Fruit fly (Drosophila melanogaster) whole organism, embryonic: ENCODE results near the gene dysc.

Experiments
- B-H1 ChIP-seq: fragments of 200-800 bp; sonication (Bioruptor generic); IDR thresholded peaks from 3 replicates; pipeline ENCODE4 v1.3.6; 2022; ENCODE audit warnings: missing biosample characterization, missing genetic modification characterization
- Bgb ChIP-seq: fragments of 200-800 bp; sonication (Bioruptor generic); IDR thresholded peaks from 2 replicates; pipeline ENCODE4 v1.3.6; 2022; ENCODE audit warnings: missing biosample characterization, missing genetic modification characterization; ENCODE audit not compliant: partially characterized antibody
- CG10959 ChIP-seq: fragments of 200-800 bp; sonication (Bioruptor generic); IDR thresholded peaks from 2 replicates; pipeline ENCODE4 v1.3.6; 2022; ENCODE audit warnings: missing biosample characterization, missing genetic modification characterization
- CG11504 ChIP-seq: fragments of 200-800 bp; sonication (Bioruptor generic); optimal IDR thresholded peaks from 3 replicates; lab custom pipeline; 2019; ENCODE audit warnings: missing biosample characterization, mild to moderate bottlenecking, missing genetic modification characterization, moderate library complexity
- CG12391 ChIP-seq: fragments of 200-800 bp; sonication (Bioruptor generic); optimal IDR thresholded peaks from 3 replicates; lab custom pipeline; 2018; ENCODE audit warnings: missing biosample characterization, mild to moderate bottlenecking, missing genetic modification characterization, moderate library complexity
- CG13424 ChIP-seq: fragments of 200-800 bp; sonication (Bioruptor generic); optimal IDR thresholded peaks from 2 replicates; lab custom pipeline; 2019; ENCODE audit warnings: missing biosample characterization, mild to moderate bottlenecking, missing genetic modification characterization, moderate library complexity
- CG13894 ChIP-seq: fragments of 200-800 bp; sonication (Bioruptor generic); optimal IDR thresholded peaks from 3 replicates; lab custom pipeline; 2018; ENCODE audit warnings: missing biosample characterization, mild to moderate bottlenecking, missing genetic modification characterization, moderate library complexity
- CG14965 ChIP-seq: fragments of 200-800 bp; sonication (Bioruptor generic); optimal IDR thresholded peaks from 2 replicates; lab custom pipeline; 2016; ENCODE audit warnings: missing biosample characterization, missing genetic modification characterization, borderline replicate concordance
- CG15269 ChIP-seq: fragments of 200-800 bp; sonication (Bioruptor generic); optimal IDR thresholded peaks from 2 replicates; lab custom pipeline; 2018; ENCODE audit warnings: missing biosample characterization, mild to moderate bottlenecking, missing genetic modification characterization, moderate library complexity
- CG17361 ChIP-seq: fragments of 200-800 bp; sonication (Bioruptor generic); IDR thresholded peaks from 3 replicates; pipeline ENCODE4 v1.3.6; 2022; ENCODE audit warnings: missing biosample characterization, missing genetic modification characterization
- CG17829 ChIP-seq: fragments of 200-800 bp; optimal IDR thresholded peaks from 2 replicates; lab custom pipeline; 2019; ENCODE audit warnings: missing biosample characterization, mild to moderate bottlenecking, missing genetic modification characterization, moderate library complexity
- CG32772 ChIP-seq: fragments of 200-800 bp; sonication (Bioruptor generic); IDR thresholded peaks from 2 replicates; pipeline ENCODE4 v1.3.6; 2022; ENCODE audit warnings: missing biosample characterization, missing genetic modification characterization
- CG3995 ChIP-seq: fragments of 200-800 bp; sonication (Bioruptor generic); optimal IDR thresholded peaks from 3 replicates; lab custom pipeline; 2016; ENCODE audit warnings: missing biosample characterization, missing genetic modification characterization
- CG4707 ChIP-seq: fragments of 200-800 bp; sonication (Bioruptor generic); optimal IDR thresholded peaks from 2 replicates; lab custom pipeline; 2018; ENCODE audit warnings: missing biosample characterization, mild to moderate bottlenecking, missing genetic modification characterization, moderate library complexity
- CG5953 ChIP-seq: fragments of 200-800 bp; sonication (Bioruptor generic); IDR thresholded peaks from 2 replicates; pipeline ENCODE4 v1.3.6; 2022; ENCODE audit warnings: missing biosample characterization, missing genetic modification characterization
- CG6272 ChIP-seq: fragments of 200-800 bp; sonication (Bioruptor generic); IDR thresholded peaks from 2 replicates; pipeline ENCODE4 v1.3.6; 2022; ENCODE audit warnings: missing biosample characterization, missing genetic modification characterization
- CG6765 ChIP-seq: fragments of 200-800 bp; sonication (Bioruptor generic); optimal IDR thresholded peaks from 3 replicates; lab custom pipeline; 2017; ENCODE audit warnings: missing biosample characterization, mild to moderate bottlenecking, missing genetic modification characterization
- CG7987 ChIP-seq: fragments of 200-800 bp; sonication (Bioruptor generic); optimal IDR thresholded peaks from 2 replicates; lab custom pipeline; 2018; ENCODE audit warnings: missing biosample characterization, mild to moderate bottlenecking, missing genetic modification characterization, moderate library complexity
- D19B ChIP-seq: fragments of 200-800 bp; sonication (Bioruptor generic); optimal IDR thresholded peaks from 2 replicates; lab custom pipeline; 2017; ENCODE audit warnings: missing biosample characterization, mild to moderate bottlenecking, missing genetic modification characterization
- Dbx ChIP-seq: fragments of 200-800 bp; sonication (Bioruptor generic); IDR thresholded peaks from 3 replicates; pipeline ENCODE4 v1.3.6; 2022; ENCODE audit warnings: missing biosample characterization, missing genetic modification characterization
- Deaf1 ChIP-seq: fragments of 200-800 bp; optimal IDR thresholded peaks from 3 replicates; lab custom pipeline; 2019; ENCODE audit warnings: missing biosample characterization, mild to moderate bottlenecking, missing genetic modification characterization, moderate library complexity
- Drgx ChIP-seq: fragments of 200-800 bp; sonication (Bioruptor generic); IDR thresholded peaks from 2 replicates; pipeline ENCODE4 v1.3.6; 2022; ENCODE audit warnings: missing biosample characterization, missing genetic modification characterization
- Fer2 ChIP-seq: fragments of 200-800 bp; sonication (Bioruptor generic); optimal IDR thresholded peaks from 2 replicates; lab custom pipeline; 2018; ENCODE audit warnings: missing biosample characterization, mild to moderate bottlenecking, missing genetic modification characterization, moderate library complexity
- HLH4C ChIP-seq: fragments of 200-800 bp; sonication (Bioruptor generic); IDR thresholded peaks from 3 replicates; pipeline ENCODE4 v1.3.6; 2022; ENCODE audit warnings: missing biosample characterization, missing genetic modification characterization; ENCODE audit not compliant: partially characterized antibody
- Hr51 ChIP-seq, 2 experiments: fragments of 200-800 bp; sonication (Bioruptor generic); optimal IDR thresholded peaks; 2 replicates in 1 of 2; 3 replicates in 1 of 2; lab custom pipeline; 2016 to 2018; ENCODE audit warnings: missing biosample characterization in 2 of 2, missing genetic modification characterization in 2 of 2, mild to moderate bottlenecking in 1 of 2, moderate library complexity in 1 of 2
- Hr78 ChIP-seq, 2 experiments: fragments of 200-800 bp in 1 of 2; fragments of >200 bp in 1 of 2; sonication (Bioruptor generic) in 1 of 2; optimal IDR thresholded peaks; 2 replicates each; lab custom pipeline; 2017 to 2019; ENCODE audit warnings: missing biosample characterization in 2 of 2, missing genetic modification characterization in 2 of 2, mild to moderate bottlenecking in 1 of 2, moderate library complexity in 1 of 2
- MTF-1 ChIP-seq: fragments of 200-800 bp; sonication (Bioruptor generic); optimal IDR thresholded peaks from 2 replicates; lab custom pipeline; 2018; ENCODE audit warnings: missing biosample characterization, mild to moderate bottlenecking, missing genetic modification characterization, borderline replicate concordance
- Oli ChIP-seq: fragments of 200-800 bp; sonication (Bioruptor generic); optimal IDR thresholded peaks from 2 replicates; lab custom pipeline; 2018; ENCODE audit warnings: missing biosample characterization, mild to moderate bottlenecking, missing genetic modification characterization, moderate library complexity
- Ptx1 ChIP-seq: fragments of 200-800 bp; sonication (Bioruptor generic); IDR thresholded peaks from 2 replicates; pipeline ENCODE4 v1.3.6; 2022; ENCODE audit warnings: missing biosample characterization, missing genetic modification characterization
- Spps ChIP-seq: fragments of 200-800 bp; sonication (Bioruptor generic); optimal IDR thresholded peaks from 2 replicates; lab custom pipeline; 2018; ENCODE audit warnings: missing biosample characterization, mild to moderate bottlenecking, missing genetic modification characterization
- Sry-δ ChIP-seq: fragments of 200-800 bp; sonication (Bioruptor generic); optimal IDR thresholded peaks from 2 replicates; lab custom pipeline; 2016; ENCODE audit warnings: missing biosample characterization, missing genetic modification characterization
- ab ChIP-seq: fragments of 200-800 bp; sonication (Bioruptor generic); optimal IDR thresholded peaks from 2 replicates; lab custom pipeline; 2016; ENCODE audit warnings: missing biosample characterization, missing genetic modification characterization
- ash1 ChIP-seq: fragments of 200-800 bp; sonication (Bioruptor generic); optimal IDR thresholded peaks from 2 replicates; lab custom pipeline; 2018; ENCODE audit warnings: missing biosample characterization, mild to moderate bottlenecking, missing genetic modification characterization
- bigmax ChIP-seq: fragments of 200-800 bp; sonication (Bioruptor generic); optimal IDR thresholded peaks from 2 replicates; lab custom pipeline; 2018; ENCODE audit warnings: missing biosample characterization, mild to moderate bottlenecking, missing genetic modification characterization
- cg ChIP-seq: fragments of 200-800 bp; sonication (Bioruptor generic); optimal IDR thresholded peaks from 3 replicates; lab custom pipeline; 2019; ENCODE audit warnings: missing biosample characterization, mild to moderate bottlenecking, missing genetic modification characterization, moderate library complexity
- da ChIP-seq: fragments of 200-800 bp; sonication (Bioruptor generic); optimal IDR thresholded peaks from 2 replicates; lab custom pipeline; 2016; ENCODE audit warnings: missing biosample characterization, missing genetic modification characterization
- dmrt11E ChIP-seq: fragments of 200-800 bp; sonication (Bioruptor generic); optimal IDR thresholded peaks from 3 replicates; lab custom pipeline; 2018; ENCODE audit warnings: missing biosample characterization, mild to moderate bottlenecking, missing genetic modification characterization, moderate library complexity
- gem ChIP-seq: fragments of 200-800 bp; sonication (Bioruptor generic); optimal IDR thresholded peaks from 2 replicates; lab custom pipeline; 2019; ENCODE audit warnings: missing biosample characterization, mild to moderate bottlenecking, missing genetic modification characterization, moderate library complexity
- gfzf ChIP-seq: fragments of 200-800 bp; sonication (Bioruptor generic); optimal IDR thresholded peaks from 2 replicates; lab custom pipeline; 2016; ENCODE audit warnings: missing biosample characterization, mild to moderate bottlenecking, missing genetic modification characterization, moderate library complexity
- grn ChIP-seq: fragments of 200-800 bp; sonication (Bioruptor generic); optimal IDR thresholded peaks from 3 replicates; lab custom pipeline; 2017; ENCODE audit warnings: missing biosample characterization, missing genetic modification characterization
- ham ChIP-seq: fragments of 200-800 bp; sonication (Bioruptor generic); IDR thresholded peaks from 2 replicates; pipeline ENCODE4 v1.3.6; 2022; ENCODE audit warnings: missing biosample characterization, missing genetic modification characterization
- ken ChIP-seq: fragments of 200-800 bp; sonication (Bioruptor generic); IDR thresholded peaks from 3 replicates; pipeline ENCODE4 v1.3.6; 2022; ENCODE audit warnings: missing biosample characterization, missing genetic modification characterization
- knrl ChIP-seq: fragments of 200-800 bp; sonication (Bioruptor generic); IDR thresholded peaks from 3 replicates; pipeline ENCODE4 v1.3.6; 2022; ENCODE audit warnings: missing biosample characterization, missing genetic modification characterization; ENCODE audit not compliant: partially characterized antibody
- mirr ChIP-seq: fragments of 200-800 bp; sonication (Bioruptor generic); optimal IDR thresholded peaks from 3 replicates; lab custom pipeline; 2018; ENCODE audit warnings: missing biosample characterization, mild to moderate bottlenecking, missing genetic modification characterization
- nmo ChIP-seq: fragments of 200-800 bp; sonication (Bioruptor generic); optimal IDR thresholded peaks from 2 replicates; lab custom pipeline; 2018; ENCODE audit warnings: missing biosample characterization, mild to moderate bottlenecking, missing genetic modification characterization, moderate library complexity
- oc ChIP-seq: fragments of 200-800 bp; sonication (Bioruptor generic); optimal IDR thresholded peaks from 2 replicates; lab custom pipeline; 2018; ENCODE audit warnings: missing biosample characterization, mild to moderate bottlenecking, missing genetic modification characterization, moderate library complexity
- pum ChIP-seq: fragments of 200-800 bp; sonication (Bioruptor generic); optimal IDR thresholded peaks from 2 replicates; lab custom pipeline; 2016; ENCODE audit warnings: missing biosample characterization, missing genetic modification characterization
- rib ChIP-seq: fragments of 200-800 bp; sonication (Bioruptor generic); IDR thresholded peaks from 2 replicates; pipeline ENCODE4 v1.3.6; 2022; ENCODE audit warnings: missing biosample characterization, missing genetic modification characterization
- stwl ChIP-seq: fragments of 200-800 bp; sonication (Bioruptor generic); optimal IDR thresholded peaks from 3 replicates; lab custom pipeline; 2018; ENCODE audit warnings: missing biosample characterization, mild to moderate bottlenecking, missing genetic modification characterization, moderate library complexity
- tx ChIP-seq: fragments of 200-800 bp; sonication (Bioruptor generic); optimal IDR thresholded peaks from 2 replicates; lab custom pipeline; 2016; ENCODE audit warnings: missing biosample characterization, missing genetic modification characterization

The dysc gene

dm6 chr3L:13905515-13905914, 2.5 kb upstream of the dysc start (continued):
- TF ChIP-seq CG13894 (peak; percentile 55), cg (no peak), CG17829 (tag; lab: Kevin White, UChicago) (peak; percentile 65), Ptx1 (GFP tag; lab: Robert Waterston, UW) (peak; percentile 38), CG12391 (peak; percentile 80), mirr (GFP tag; lab: Kevin White, UChicago) (no peak), HLH4C (GFP tag; lab: Robert Waterston, UW) (no peak), CG11504 (peak; percentile 88), Dbx (GFP tag; lab: Robert Waterston, UW) (peak; percentile 62; the same call in 2 of the 3 replicates), CG5953 (GFP tag; lab: Robert Waterston, UW) (no peak; the same call in 1 of the 2 replicates), bigmax (no peak), Bgb (GFP tag; lab: Robert Waterston, UW) (no peak), gem (tag; lab: Kevin White, UChicago) (peak; percentile 77), Hr78 (GFP tag; optimal IDR thresholded peaks at IDR 0.05; lab: Kevin White, UChicago) (no peak), D19B (GFP tag; lab: Kevin White, UChicago) (peak; percentile 37), oc (tag; lab: Kevin White, UChicago) (no peak), gfzf (GFP tag; lab: Kevin White, UChicago) (no peak), da (no peak), CG6765 (GFP tag; lab: Kevin White, UChicago) (peak; percentile 75), CG15269 (tag; lab: Kevin White, UChicago) (peak; percentile 82), ham (GFP tag; lab: Robert Waterston, UW) (no peak), CG17361 (GFP tag; lab: Robert Waterston, UW) (peak; percentile 73; the same call in 2 of the 3 replicates), ash1 (GFP tag; lab: Kevin White, UChicago) (no peak), CG3995 (GFP tag; lab: Kevin White, UChicago) (no peak), CG13424 (tag; lab: Kevin White, UChicago) (peak; percentile 80), Deaf1 (tag; lab: Kevin White, UChicago) (peak; percentile 57), CG6272 (no peak), nmo (GFP tag; lab: Kevin White, UChicago) (peak; percentile 26), ken (GFP tag; lab: Robert Waterston, UW) (no peak), grn (GFP tag; lab: Kevin White, UChicago) (no peak), Hr51 (GFP tag; optimal IDR thresholded peaks at IDR 0.05; lab: Kevin White, UChicago) (peak in 1 of 2 experiments; percentile 88), stwl (tag; lab: Kevin White, UChicago) (no peak), dmrt11E (no peak), Fer2 (tag; lab: Kevin White, UChicago) (peak; percentile 54), pum (GFP tag; lab: Kevin White, UChicago) (no peak), CG7987 (GFP tag; lab: Kevin White, UChicago) (no peak), rib (no peak), Oli (peak; percentile 73), Drgx (GFP tag; lab: Robert Waterston, UW) (no peak), ab (GFP tag; lab: Kevin White, UChicago) (no peak), MTF-1 (GFP tag; lab: Kevin White, UChicago) (no peak), knrl (GFP tag; lab: Robert Waterston, UW) (no peak), CG32772 (no peak), CG10959 (no peak), Sry-δ (GFP tag; lab: Kevin White, UChicago) (no peak), B-H1 (GFP tag; lab: Robert Waterston, UW) (no peak), CG4707 (no peak), tx (no peak), CG14965 (GFP tag; lab: Kevin White, UChicago) (no peak), Spps (tag; lab: Kevin White, UChicago) (no peak)
